Fruit fly (Drosophila melanogaster): ENCODE measurements around the gene CG2150.

The CG2150 gene

dm6 chr3R:31713306-31714123 lies 51.1 kb downstream of the CG2150 start, which contains the start of gene ttk (continued):
- no peak for TF ChIP-seq phol (tag; optimal IDR thresholded peaks at IDR 0.05)
- peak; percentile 17 for TF ChIP-seq CG4328 (GFP tag; optimal IDR thresholded peaks at IDR 0.05)
- no peak for TF ChIP-seq her (GFP tag; optimal IDR thresholded peaks at IDR 0.05)
- TF ChIP-seq CG12391 (tag; optimal IDR thresholded peaks at IDR 0.05), result no peak
- TF ChIP-seq Lim3 (GFP tag; IDR thresholded peaks at IDR 0.05), result no peak
- TF ChIP-seq sd (tag; optimal IDR thresholded peaks at IDR 0.05), result peak; percentile 81
- no peak for TF ChIP-seq p53 (GFP tag; optimal IDR thresholded peaks at IDR 0.05)
- no peak for TF ChIP-seq YL-1 (GFP tag; optimal IDR thresholded peaks at IDR 0.05)
- TF ChIP-seq CG43689 (GFP tag; IDR thresholded peaks at IDR 0.05), result no peak
- TF ChIP-seq CG34376 (GFP tag; optimal IDR thresholded peaks at IDR 0.05), result no peak
- TF ChIP-seq CG14667 (GFP tag; IDR thresholded peaks at IDR 0.05), result no peak
- no peak for TF ChIP-seq CG17568 (GFP tag; optimal IDR thresholded peaks at IDR 0.05)
- no peak for TF ChIP-seq Ets65A (GFP tag)
- TF ChIP-seq gcm (GFP tag; optimal IDR thresholded peaks at IDR 0.05), result no peak
- TF ChIP-seq run (tag; optimal IDR thresholded peaks at IDR 0.05), result no peak
- TF ChIP-seq Aef1 (GFP tag; IDR thresholded peaks at IDR 0.05), result no peak
- no peak for TF ChIP-seq crc (GFP tag; optimal IDR thresholded peaks at IDR 0.05)
- TF ChIP-seq Opbp (GFP tag; IDR thresholded peaks at IDR 0.05; ENCODE audit: partially characterized antibody), result no peak
- TF ChIP-seq CG7357 (GFP tag; IDR thresholded peaks at IDR 0.05), result no peak
- TF ChIP-seq Usf (GFP tag; optimal IDR thresholded peaks at IDR 0.05), result no peak
- no peak for TF ChIP-seq zfh1 (GFP tag; IDR thresholded peaks at IDR 0.05)
- TF ChIP-seq CG1647 (GFP tag; optimal IDR thresholded peaks at IDR 0.05), result no peak
- peak; percentile 13; the same call in 1 of the 2 replicates for TF ChIP-seq ara (GFP tag; IDR thresholded peaks at IDR 0.05)
- TF ChIP-seq CG13775 (GFP tag; optimal IDR thresholded peaks at IDR 0.05), result no peak
- TF ChIP-seq CG15601 (tag; optimal IDR thresholded peaks at IDR 0.05), result no peak
- TF ChIP-seq CG8290 (GFP tag; optimal IDR thresholded peaks at IDR 0.05), result no peak
- no peak for TF ChIP-seq CG8290 (tag; optimal IDR thresholded peaks at IDR 0.05)
- TF ChIP-seq sna (GFP tag; IDR thresholded peaks at IDR 0.05; ENCODE audit: partially characterized antibody), result peak; percentile 57; the same call in 1 of the 2 replicates
- no peak for TF ChIP-seq HmgD (GFP tag; optimal IDR thresholded peaks at IDR 0.05)
- no peak for TF ChIP-seq Optix (GFP tag; IDR thresholded peaks at IDR 0.05)
- no peak for TF ChIP-seq CG4424 (GFP tag; optimal IDR thresholded peaks at IDR 0.05)
- TF ChIP-seq ab (GFP tag; optimal IDR thresholded peaks at IDR 0.05), result no peak
- TF ChIP-seq Trl (optimal IDR thresholded peaks at IDR 0.05), result peak; percentile 95 to 97
- peak; percentile 41 for TF ChIP-seq Trl (GFP tag; optimal IDR thresholded peaks at IDR 0.05)
- TF ChIP-seq ro (GFP tag; IDR thresholded peaks at IDR 0.05), result no peak
- no peak; the same call in 1 of the 3 replicates for TF ChIP-seq Doc3 (GFP tag; IDR thresholded peaks at IDR 0.05; ENCODE audit: partially characterized antibody)
- no peak for TF ChIP-seq Hand (GFP tag; optimal IDR thresholded peaks at IDR 0.05)
- TF ChIP-seq CG4730 (GFP tag; IDR thresholded peaks at IDR 0.05), result no peak
- TF ChIP-seq jumu (GFP tag; optimal IDR thresholded peaks at IDR 0.05), result no peak
- no peak for TF ChIP-seq unpg (GFP tag; optimal IDR thresholded peaks at IDR 0.05)
- no peak for TF ChIP-seq dmrt11E (tag; optimal IDR thresholded peaks at IDR 0.05)
- TF ChIP-seq Ssrp (tag; optimal IDR thresholded peaks at IDR 0.05), result no peak
- no peak for TF ChIP-seq nau (GFP tag; optimal IDR thresholded peaks at IDR 0.05)
- peak; percentile 8 for TF ChIP-seq kah (GFP tag; optimal IDR thresholded peaks at IDR 0.05)
- no peak for TF ChIP-seq CG2116 (GFP tag; optimal IDR thresholded peaks at IDR 0.05)
- no peak for TF ChIP-seq stc (GFP tag; IDR thresholded peaks at IDR 0.05)
- no peak for TF ChIP-seq E2f1 (GFP tag; IDR thresholded peaks at IDR 0.05)
- TF ChIP-seq CG1603 (tag; optimal IDR thresholded peaks at IDR 0.05), result no peak
- TF ChIP-seq Nf-YB (GFP tag; optimal IDR thresholded peaks at IDR 0.05), result peak; percentile 0
- TF ChIP-seq gfzf (GFP tag; optimal IDR thresholded peaks at IDR 0.05), result no peak
- no peak for TF ChIP-seq gsb (GFP tag; IDR thresholded peaks at IDR 0.05)

All from whole organism, embryonic.